Worm (Caenorhabditis elegans): ENCODE data around the gene C48B4.13.
A peak's percentile ranks its signal among the peaks of the same experiment; 100 is the strongest.

C48B4.13 gene

DNA sequence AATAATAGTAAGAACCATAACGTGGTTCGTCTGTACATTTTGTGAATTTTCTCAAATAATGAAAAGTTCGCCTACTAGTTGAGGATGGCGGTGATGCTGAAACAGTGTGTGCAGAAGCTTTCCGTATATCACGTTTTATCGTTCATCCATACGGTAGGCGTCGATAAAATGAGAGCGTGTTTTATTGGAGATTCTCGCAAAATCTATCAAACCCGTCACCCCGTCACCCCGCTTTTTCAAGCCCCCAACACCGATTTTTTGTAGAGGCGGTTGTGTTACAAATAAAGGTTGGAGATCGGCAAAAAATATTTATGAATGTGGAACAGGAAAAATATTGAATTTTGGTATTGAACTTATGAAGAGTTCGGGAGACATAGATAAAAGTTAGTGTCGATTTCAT is 40.1 kb downstream of the C48B4.13 start, which contains the start of gene clec-161:
Gene clec-161 (minus strand): TSS at position 101 of the 400 bp plus-strand sequence.
- TF ChIP-seq B0310.2 (tag; optimal IDR thresholded peaks at IDR 0.05): no peak
- no peak for TF ChIP-seq tbx-11 (GFP tag; IDR thresholded peaks at IDR 0.05)
- TF ChIP-seq tbx-37 (GFP tag; conservative IDR thresholded peaks at IDR 0.05): no peak
- no peak for TF ChIP-seq sea-1 (GFP tag; conservative IDR thresholded peaks at IDR 0.05)
- no peak for TF ChIP-seq pes-1 (GFP tag; IDR thresholded peaks at IDR 0.05)

DNA sequence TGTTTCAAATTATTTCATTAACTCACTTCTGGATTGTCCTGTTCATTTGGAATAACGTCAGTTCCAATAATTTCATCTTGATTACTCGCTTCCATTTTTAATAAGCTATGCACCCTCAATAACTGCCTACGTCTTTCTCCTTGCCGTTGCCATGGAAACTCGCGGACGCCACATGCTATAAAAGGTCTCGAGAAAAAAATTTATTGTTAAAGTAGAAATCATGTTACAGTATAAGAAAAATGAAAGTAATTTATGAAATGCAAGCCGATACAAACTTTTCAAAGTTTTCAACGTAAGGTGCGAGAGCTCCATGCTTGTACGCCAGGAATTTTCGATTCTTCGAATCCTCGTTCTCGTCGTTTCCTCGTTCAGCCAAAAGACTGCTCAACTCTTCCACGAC is 43.5 kb downstream of the C48B4.13 start, which contains the start of gene bbs-4:
Gene bbs-4 (minus strand): TSS at position 101 of the 400 bp plus-strand sequence.
- no peak for TF ChIP-seq F13C5.2 (tag; optimal IDR thresholded peaks at IDR 0.05)
- no peak for TF ChIP-seq ama-1 (optimal IDR thresholded peaks at IDR 0.05)
- TF ChIP-seq pes-1 (GFP tag; IDR thresholded peaks at IDR 0.05): no peak
- no peak for TF ChIP-seq B0310.2 (tag; optimal IDR thresholded peaks at IDR 0.05)
- TF ChIP-seq aly-1 (tag; optimal IDR thresholded peaks at IDR 0.05): no peak
- TF ChIP-seq sea-1 (GFP tag; conservative IDR thresholded peaks at IDR 0.05): no peak
- TF ChIP-seq hnd-1 (tag; optimal IDR thresholded peaks at IDR 0.05): no peak
- TF ChIP-seq hmbx-1 (tag; optimal IDR thresholded peaks at IDR 0.05): no peak
- no peak for TF ChIP-seq tra-4 (tag; optimal IDR thresholded peaks at IDR 0.05)
- no peak for TF ChIP-seq hmg-4 (GFP tag; optimal IDR thresholded peaks at IDR 0.05)
- no peak for TF ChIP-seq tbx-37 (GFP tag; conservative IDR thresholded peaks at IDR 0.05)
- TF ChIP-seq ceh-13 (GFP tag; optimal IDR thresholded peaks at IDR 0.05): no peak
- no peak for TF ChIP-seq flt-1 (GFP tag; IDR thresholded peaks at IDR 0.05)
- no peak for TF ChIP-seq tbx-11 (GFP tag; IDR thresholded peaks at IDR 0.05)
- TF ChIP-seq ets-7 (tag; optimal IDR thresholded peaks at IDR 0.05): no peak

DNA sequence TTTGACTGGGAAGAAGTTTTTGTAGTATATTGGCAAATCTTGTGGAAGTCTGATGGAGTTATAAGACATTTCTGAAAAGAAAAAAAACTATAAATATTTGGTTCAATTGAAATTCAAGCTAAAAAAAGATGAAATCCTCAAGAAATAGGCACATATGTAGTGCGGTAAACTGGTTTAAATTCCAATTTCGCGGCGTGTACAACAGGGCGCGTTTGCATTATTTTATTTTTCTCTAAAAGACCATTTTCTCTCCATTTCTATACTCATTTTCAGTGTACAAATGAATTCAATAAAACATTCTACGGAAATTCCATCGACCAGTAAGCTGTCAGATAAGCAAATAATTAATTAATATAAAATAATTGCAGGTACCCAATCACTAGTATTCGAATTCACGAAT is 45.7 kb downstream of the C48B4.13 start, which contains the start of the genes pri-1 and F58A4.6:
Gene pri-1 (minus strand): TSS at position 71 of the 400 bp plus-strand sequence.
Gene F58A4.6 (plus strand): TSS at position 272 of the 400 bp plus-strand sequence.
- TF ChIP-seq F13C5.2 (tag; optimal IDR thresholded peaks at IDR 0.05) (peak; percentile 2), B0310.2 (tag; optimal IDR thresholded peaks at IDR 0.05) (no peak), flt-1 (GFP tag; IDR thresholded peaks at IDR 0.05) (no peak), ets-7 (tag; optimal IDR thresholded peaks at IDR 0.05) (no peak)

DNA sequence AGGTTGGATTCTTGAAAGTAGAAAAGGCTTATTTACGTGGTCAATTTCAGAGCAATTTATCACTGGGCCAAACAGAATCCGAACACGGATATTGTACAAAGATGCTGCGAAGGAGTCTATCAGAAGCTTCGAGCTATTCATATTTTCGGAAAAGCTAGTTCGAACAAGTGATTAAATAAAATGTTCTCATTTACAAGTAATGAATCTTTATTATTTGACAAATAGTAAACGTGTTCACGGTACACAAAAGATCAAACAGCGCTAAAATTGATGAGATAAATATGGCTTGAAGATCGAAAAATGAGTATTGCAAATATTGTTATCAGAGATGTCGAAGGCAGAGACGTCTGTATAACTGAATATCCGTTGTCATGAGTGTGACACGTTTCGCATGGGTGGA is 46.6 kb downstream of the C48B4.13 start:
- no peak for TF ChIP-seq hmbx-1 (tag; optimal IDR thresholded peaks at IDR 0.05)
- TF ChIP-seq tra-4 (tag; optimal IDR thresholded peaks at IDR 0.05): no peak
- no peak for TF ChIP-seq hnd-1 (tag; optimal IDR thresholded peaks at IDR 0.05)
- TF ChIP-seq F13C5.2 (tag; optimal IDR thresholded peaks at IDR 0.05): no peak

DNA sequence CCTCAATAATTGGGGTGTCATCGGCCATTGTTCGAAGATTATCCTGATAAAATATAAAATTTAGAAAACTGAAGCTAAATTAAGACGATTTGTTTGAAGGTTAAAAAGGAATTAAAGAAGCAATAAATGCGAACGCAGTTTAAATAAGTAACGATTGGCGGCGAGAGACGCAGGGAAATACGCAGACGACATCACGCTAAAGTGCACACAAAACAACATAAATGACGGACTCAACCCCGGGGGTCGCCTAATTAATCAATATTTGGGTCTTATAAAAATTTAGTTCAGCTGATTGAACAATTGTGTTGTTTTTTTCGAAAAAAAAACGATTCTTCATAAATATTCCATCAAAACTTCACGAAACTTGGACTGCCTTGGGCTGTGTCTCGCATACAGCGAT is 47.9 kb downstream of the C48B4.13 start, which contains the start of gene hcp-3:
Gene hcp-3 (minus strand): TSS at position 45 of the 400 bp plus-strand sequence.
- TF ChIP-seq scrt-1 (GFP tag; IDR thresholded peaks at IDR 0.05) (no peak), ets-7 (tag; optimal IDR thresholded peaks at IDR 0.05) (no peak), tbx-11 (GFP tag; IDR thresholded peaks at IDR 0.05) (no peak), hmg-4 (GFP tag; optimal IDR thresholded peaks at IDR 0.05) (no peak), tra-4 (tag; optimal IDR thresholded peaks at IDR 0.05) (no peak), aly-1 (tag; optimal IDR thresholded peaks at IDR 0.05) (no peak), hmbx-1 (tag; optimal IDR thresholded peaks at IDR 0.05) (no peak), ceh-13 (GFP tag; optimal IDR thresholded peaks at IDR 0.05) (no peak)

DNA sequence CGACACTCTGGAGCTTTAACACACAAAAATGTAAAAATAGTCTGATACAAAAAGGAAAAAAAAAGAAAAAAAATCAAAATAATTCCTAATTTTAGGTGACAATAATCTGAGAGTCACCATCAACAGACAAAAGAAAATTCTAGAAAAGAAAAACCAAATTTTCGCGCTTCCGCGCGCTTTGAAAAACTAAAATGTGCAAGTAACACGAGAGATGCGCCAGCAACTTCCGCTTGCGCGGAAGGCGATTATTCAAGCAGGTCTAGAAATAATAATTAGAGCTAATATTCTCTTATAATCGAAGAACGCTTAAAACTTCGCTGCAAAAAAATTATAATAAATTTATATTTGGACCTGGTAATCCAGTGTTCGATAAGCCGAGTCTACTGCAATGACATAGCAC is 48.4 kb downstream of the C48B4.13 start:
- TF ChIP-seq tbx-37 (GFP tag; conservative IDR thresholded peaks at IDR 0.05) (no peak), aly-1 (tag; optimal IDR thresholded peaks at IDR 0.05) (no peak), sea-1 (GFP tag; conservative IDR thresholded peaks at IDR 0.05) (no peak), ceh-36 (tag; optimal IDR thresholded peaks at IDR 0.05) (no peak), ets-7 (tag; optimal IDR thresholded peaks at IDR 0.05) (no peak), scrt-1 (GFP tag; IDR thresholded peaks at IDR 0.05) (no peak), F13C5.2 (tag; optimal IDR thresholded peaks at IDR 0.05) (no peak), hnd-1 (tag; optimal IDR thresholded peaks at IDR 0.05) (no peak), flt-1 (GFP tag; IDR thresholded peaks at IDR 0.05) (no peak), hmg-4 (GFP tag; optimal IDR thresholded peaks at IDR 0.05) (no peak), tra-4 (tag; optimal IDR thresholded peaks at IDR 0.05) (no peak), ama-1 (optimal IDR thresholded peaks at IDR 0.05) (no peak), ceh-13 (GFP tag; optimal IDR thresholded peaks at IDR 0.05) (no peak), pes-1 (GFP tag; IDR thresholded peaks at IDR 0.05) (no peak), hmbx-1 (tag; optimal IDR thresholded peaks at IDR 0.05) (no peak), tbx-11 (GFP tag; IDR thresholded peaks at IDR 0.05) (no peak)

DNA sequence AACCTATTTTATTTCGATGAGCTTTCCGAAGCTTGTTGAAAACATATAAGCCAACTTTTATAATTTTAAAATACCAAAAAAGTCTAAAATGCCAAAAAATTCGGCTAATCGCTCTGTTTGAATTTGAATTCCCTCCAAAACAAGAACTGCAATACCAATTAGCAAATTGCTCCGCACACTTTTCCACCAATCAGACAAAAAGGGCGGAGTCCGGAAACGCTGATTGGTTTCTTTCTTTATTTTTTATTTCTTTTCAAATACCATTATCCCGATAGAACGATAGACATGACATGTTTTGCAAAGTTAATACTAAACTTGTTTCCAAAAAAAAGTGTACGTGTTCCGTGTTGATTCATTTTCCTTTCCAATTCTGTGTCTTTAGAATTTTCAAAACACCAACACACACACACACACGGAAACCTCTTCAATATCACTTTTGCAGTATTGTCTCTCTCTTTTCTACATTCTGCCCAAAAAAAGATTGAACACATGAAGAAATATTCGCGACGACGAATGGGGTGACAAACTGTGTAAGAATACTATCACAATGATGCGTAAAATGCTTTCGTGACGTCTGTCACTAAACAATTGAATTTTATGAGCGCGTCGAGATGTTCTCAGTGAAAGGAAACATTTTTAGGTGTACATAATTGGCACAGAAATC is 49.2 kb downstream of the C48B4.13 start:
- TF ChIP-seq pes-1 (GFP tag; IDR thresholded peaks at IDR 0.05) (no peak), F13C5.2 (tag; optimal IDR thresholded peaks at IDR 0.05) (no peak), tbx-37 (GFP tag; conservative IDR thresholded peaks at IDR 0.05) (no peak), tra-4 (tag; optimal IDR thresholded peaks at IDR 0.05) (no peak), ets-7 (tag; optimal IDR thresholded peaks at IDR 0.05) (no peak), aly-1 (tag; optimal IDR thresholded peaks at IDR 0.05) (no peak), ceh-36 (tag; optimal IDR thresholded peaks at IDR 0.05) (no peak), scrt-1 (GFP tag; IDR thresholded peaks at IDR 0.05) (no peak), sea-1 (GFP tag; conservative IDR thresholded peaks at IDR 0.05) (no peak)

DNA sequence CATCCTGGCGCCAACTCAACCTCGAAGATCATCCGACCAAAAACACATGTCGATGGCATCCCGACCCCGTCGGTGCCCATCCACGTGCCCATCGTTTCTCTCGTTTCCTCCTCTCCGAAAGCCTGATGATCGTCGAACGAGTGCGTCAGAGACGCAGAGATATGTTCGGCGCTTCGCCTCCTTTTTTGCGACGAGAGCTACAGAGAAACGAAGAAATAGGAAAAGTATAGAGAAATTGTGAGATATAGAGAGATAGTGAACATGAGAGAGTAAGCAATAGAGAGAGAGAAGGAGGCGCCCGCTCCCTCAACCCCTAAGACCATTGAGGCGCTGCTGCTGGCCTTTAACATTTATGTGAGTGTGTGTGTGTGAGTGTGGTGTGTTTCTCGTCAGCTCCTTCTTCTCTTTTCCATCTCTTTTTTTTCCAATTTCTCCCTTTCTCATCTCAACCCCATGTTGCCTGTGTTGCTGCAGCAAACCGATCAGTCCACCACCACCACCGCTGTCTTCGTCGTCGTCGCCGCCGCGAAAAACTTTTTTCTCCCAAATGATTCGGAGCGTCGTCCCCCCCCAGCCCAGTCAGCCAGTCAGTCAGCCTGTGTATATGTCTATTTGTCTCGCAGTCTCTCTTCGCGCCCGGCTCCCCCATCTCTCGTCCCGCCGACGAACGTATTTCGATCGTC is 50.7 kb downstream of the C48B4.13 start, which contains the start of gene hlh-11:
Gene hlh-11 (plus strand): TSS at position 633 of the 683 bp plus-strand sequence.
- TF ChIP-seq ceh-36 (tag; optimal IDR thresholded peaks at IDR 0.05) (no peak), hmg-4 (GFP tag; optimal IDR thresholded peaks at IDR 0.05) (no peak), B0310.2 (tag; optimal IDR thresholded peaks at IDR 0.05) (no peak), flt-1 (GFP tag; IDR thresholded peaks at IDR 0.05) (no peak), tbx-11 (GFP tag; IDR thresholded peaks at IDR 0.05) (no peak), tbx-37 (GFP tag; conservative IDR thresholded peaks at IDR 0.05) (no peak), sea-1 (GFP tag; conservative IDR thresholded peaks at IDR 0.05) (no peak), hmbx-1 (tag; optimal IDR thresholded peaks at IDR 0.05) (no peak), pes-1 (GFP tag; IDR thresholded peaks at IDR 0.05) (no peak)
